Fruit fly (Drosophila melanogaster) whole organism, embryonic: ENCODE results near the gene VhaAC39-1.

Experiments
- Antp ChIP-seq: fragments of 200-800 bp; sonication (Bioruptor generic); optimal IDR thresholded peaks from 3 replicates; lab custom pipeline; 2016; ENCODE audit warnings: missing biosample characterization, missing genetic modification characterization
- CG10366 ChIP-seq: fragments of 200-800 bp; sonication (Bioruptor generic); IDR thresholded peaks from 2 replicates; pipeline ENCODE4 v1.3.6; 2022; ENCODE audit warnings: missing biosample characterization, missing genetic modification characterization
- CG10959 ChIP-seq: fragments of 200-800 bp; sonication (Bioruptor generic); IDR thresholded peaks from 2 replicates; pipeline ENCODE4 v1.3.6; 2022; ENCODE audit warnings: missing biosample characterization, missing genetic modification characterization
- CG13424 ChIP-seq: fragments of 200-800 bp; sonication (Bioruptor generic); optimal IDR thresholded peaks from 2 replicates; lab custom pipeline; 2019; ENCODE audit warnings: missing biosample characterization, mild to moderate bottlenecking, missing genetic modification characterization, moderate library complexity
- CG13894 ChIP-seq: fragments of 200-800 bp; sonication (Bioruptor generic); optimal IDR thresholded peaks from 3 replicates; lab custom pipeline; 2018; ENCODE audit warnings: missing biosample characterization, mild to moderate bottlenecking, missing genetic modification characterization, moderate library complexity
- CG14710 ChIP-seq: fragments of 200-800 bp; sonication (Bioruptor generic); optimal IDR thresholded peaks from 3 replicates; lab custom pipeline; 2019; ENCODE audit warnings: missing biosample characterization, mild to moderate bottlenecking, missing genetic modification characterization, moderate library complexity
- CG15073 ChIP-seq: fragments of 200-800 bp; sonication (Bioruptor generic); optimal IDR thresholded peaks from 2 replicates; lab custom pipeline; 2016; ENCODE audit warnings: missing biosample characterization, missing genetic modification characterization
- CG15601 ChIP-seq: fragments of 200-800 bp; sonication (Bioruptor generic); optimal IDR thresholded peaks from 3 replicates; lab custom pipeline; 2019; ENCODE audit warnings: missing biosample characterization, mild to moderate bottlenecking, missing genetic modification characterization, moderate library complexity
- CG1603 ChIP-seq: fragments of 200-800 bp; sonication (Bioruptor generic); optimal IDR thresholded peaks from 2 replicates; lab custom pipeline; 2019; ENCODE audit warnings: missing biosample characterization, mild to moderate bottlenecking, missing genetic modification characterization, moderate library complexity
- CG17186 ChIP-seq: fragments of 200-800 bp; sonication (Bioruptor generic); optimal IDR thresholded peaks from 3 replicates; lab custom pipeline; 2017; ENCODE audit warnings: missing biosample characterization, missing genetic modification reagents, missing genetic modification characterization
- CG17829 ChIP-seq: fragments of 200-800 bp; optimal IDR thresholded peaks from 2 replicates; lab custom pipeline; 2019; ENCODE audit warnings: missing biosample characterization, mild to moderate bottlenecking, missing genetic modification characterization, moderate library complexity
- CG18764 ChIP-seq: fragments of 200-800 bp; sonication (Bioruptor generic); optimal IDR thresholded peaks from 3 replicates; lab custom pipeline; 2016; ENCODE audit warnings: missing biosample characterization, missing genetic modification characterization
- CG2120 ChIP-seq: fragments of 200-800 bp; sonication (Bioruptor generic); optimal IDR thresholded peaks from 3 replicates; lab custom pipeline; 2016; ENCODE audit warnings: missing biosample characterization, missing genetic modification characterization
- CG2712 ChIP-seq: fragments of 200-800 bp; optimal IDR thresholded peaks from 3 replicates; lab custom pipeline; 2019; ENCODE audit warnings: missing biosample characterization, mild to moderate bottlenecking, missing genetic modification characterization, moderate library complexity
- CG2889 ChIP-seq: fragments of 200-800 bp; sonication (Bioruptor generic); IDR thresholded peaks from 3 replicates; pipeline ENCODE4 v1.3.6; 2022; ENCODE audit warnings: missing biosample characterization, missing genetic modification characterization
- CG31388 ChIP-seq: fragments of 200-800 bp; sonication (Bioruptor generic); optimal IDR thresholded peaks from 2 replicates; lab custom pipeline; 2016; ENCODE audit warnings: missing biosample characterization, missing genetic modification characterization
- CG34376 ChIP-seq: fragments of 200-800 bp; sonication (Bioruptor generic); optimal IDR thresholded peaks from 2 replicates; lab custom pipeline; 2018; ENCODE audit warnings: missing biosample characterization, mild to moderate bottlenecking, missing genetic modification characterization
- CG3726 ChIP-seq: fragments of 200-800 bp; sonication (Bioruptor generic); IDR thresholded peaks from 3 replicates; pipeline ENCODE4, ENCODE4 v1.3.6; 2022; ENCODE audit warnings: missing biosample characterization, missing genetic modification characterization
- CG42726 ChIP-seq: fragments of 200-800 bp; sonication (Bioruptor generic); IDR thresholded peaks from 2 replicates; pipeline ENCODE4 v1.3.6; 2022; ENCODE audit warnings: missing biosample characterization, missing genetic modification characterization; ENCODE audit not compliant: partially characterized antibody
- CG4282 ChIP-seq: fragments of 200-800 bp; sonication (Bioruptor generic); optimal IDR thresholded peaks from 2 replicates; lab custom pipeline; 2016; ENCODE audit warnings: missing biosample characterization, missing genetic modification characterization
- CG5245 ChIP-seq: fragments of 200-800 bp; sonication (Bioruptor generic); optimal IDR thresholded peaks from 3 replicates; lab custom pipeline; 2016; ENCODE audit warnings: missing biosample characterization, missing genetic modification characterization
- CG6175 ChIP-seq: fragments of 200-800 bp; sonication (Bioruptor generic); IDR thresholded peaks from 3 replicates; pipeline ENCODE4 v1.3.6; 2022; ENCODE audit warnings: missing biosample characterization, missing genetic modification characterization
- CG7786 ChIP-seq: fragments of 200-800 bp; sonication (Bioruptor generic); optimal IDR thresholded peaks from 2 replicates; lab custom pipeline; 2016; ENCODE audit warnings: missing biosample characterization, missing genetic modification characterization
- CG7928 ChIP-seq: fragments of 200-800 bp; sonication (Bioruptor generic); optimal IDR thresholded peaks from 2 replicates; lab custom pipeline; 2017; ENCODE audit warnings: missing biosample characterization, mild to moderate bottlenecking, missing genetic modification characterization
- CG7963 ChIP-seq: fragments of 200-800 bp; sonication (Bioruptor generic); IDR thresholded peaks from 3 replicates; pipeline ENCODE4 v1.3.6; 2022; ENCODE audit warnings: missing biosample characterization, missing genetic modification characterization; ENCODE audit not compliant: partially characterized antibody
- CG8944 ChIP-seq: fragments of 200-800 bp; sonication (Bioruptor generic); optimal IDR thresholded peaks from 3 replicates; lab custom pipeline; 2016; ENCODE audit warnings: missing biosample characterization, missing genetic modification characterization
- CHES-1-like ChIP-seq: fragments of 200-800 bp; sonication (Bioruptor generic); optimal IDR thresholded peaks from 2 replicates; lab custom pipeline; 2016; ENCODE audit warnings: missing biosample characterization, missing genetic modification characterization
- Doc3 ChIP-seq: fragments of 200-800 bp; sonication (Bioruptor generic); IDR thresholded peaks from 3 replicates; pipeline ENCODE4 v1.3.6; 2022; ENCODE audit warnings: missing biosample characterization, missing genetic modification characterization; ENCODE audit not compliant: partially characterized antibody
- E2f1 ChIP-seq: fragments of 200-800 bp; sonication (Bioruptor generic); IDR thresholded peaks from 2 replicates; pipeline ENCODE4 v1.3.6; 2022; ENCODE audit warnings: missing biosample characterization, missing genetic modification characterization
- Gug ChIP-seq: fragments of 200-800 bp; sonication (Bioruptor generic); IDR thresholded peaks from 4 replicates; pipeline ENCODE4 v1.3.6; 2022; ENCODE audit warnings: missing biosample characterization, missing genetic modification characterization
- H2.0 ChIP-seq: fragments of 200-800 bp; sonication (Bioruptor generic); IDR thresholded peaks from 2 replicates; pipeline ENCODE4 v1.3.6; 2022; ENCODE audit warnings: missing biosample characterization, missing genetic modification characterization
- HmgD ChIP-seq: fragments of 200-800 bp; sonication (Bioruptor generic); optimal IDR thresholded peaks from 3 replicates; lab custom pipeline; 2016; ENCODE audit warnings: missing biosample characterization, missing genetic modification characterization
- MESR4 ChIP-seq: fragments of 200-800 bp; sonication (Bioruptor generic); optimal IDR thresholded peaks from 2 replicates; lab custom pipeline; 2018; ENCODE audit warnings: missing biosample characterization, mild to moderate bottlenecking, missing genetic modification characterization, moderate library complexity
- Rfx ChIP-seq: fragments of 200-800 bp; sonication (Bioruptor generic); IDR thresholded peaks from 2 replicates; pipeline ENCODE4 v1.3.6; 2022; ENCODE audit warnings: missing biosample characterization, missing genetic modification characterization
- Side ChIP-seq: fragments of 200-800 bp; sonication (Bioruptor generic); optimal IDR thresholded peaks from 2 replicates; lab custom pipeline; 2016; ENCODE audit warnings: missing biosample characterization, missing genetic modification characterization
- Trl ChIP-seq, 3 experiments: fragments of >200 bp in 2 of 3; fragments of 200-800 bp in 1 of 3; sonication (Bioruptor generic) in 1 of 3; optimal IDR thresholded peaks; 2 replicates in 1 of 3; 3 replicates in 2 of 3; lab custom pipeline; 2016 to 2017; ENCODE audit warnings: missing biosample characterization in 1 of 3, missing genetic modification characterization in 1 of 3
- YL-1 ChIP-seq: fragments of 200-800 bp; sonication (Bioruptor generic); optimal IDR thresholded peaks from 3 replicates; lab custom pipeline; 2017; ENCODE audit warnings: missing biosample characterization, mild to moderate bottlenecking, missing genetic modification characterization
- ab ChIP-seq: fragments of 200-800 bp; sonication (Bioruptor generic); optimal IDR thresholded peaks from 2 replicates; lab custom pipeline; 2016; ENCODE audit warnings: missing biosample characterization, missing genetic modification characterization
- chif ChIP-seq, 2 experiments: fragments of 200-800 bp; sonication (Bioruptor generic); optimal IDR thresholded peaks; 3 replicates each; lab custom pipeline; 2016; ENCODE audit warnings: missing biosample characterization in 2 of 2, missing genetic modification characterization in 2 of 2
- chn ChIP-seq: fragments of 200-800 bp; sonication (Bioruptor generic); optimal IDR thresholded peaks from 2 replicates; lab custom pipeline; 2016; ENCODE audit warnings: missing biosample characterization, missing genetic modification characterization
- dm ChIP-seq: fragments of 200-800 bp; sonication (Bioruptor generic); optimal IDR thresholded peaks from 3 replicates; lab custom pipeline; 2016; ENCODE audit warnings: missing biosample characterization, missing genetic modification characterization
- dpn ChIP-seq, 2 experiments: fragments of 200-800 bp; sonication (Bioruptor generic); optimal IDR thresholded peaks; 3 replicates each; lab custom pipeline; 2016; ENCODE audit warnings: missing biosample characterization in 2 of 2, missing genetic modification characterization in 2 of 2
- jumu ChIP-seq: fragments of 200-800 bp; sonication (Bioruptor generic); optimal IDR thresholded peaks from 3 replicates; lab custom pipeline; 2016; ENCODE audit warnings: missing biosample characterization, missing genetic modification characterization
- nmo ChIP-seq: fragments of 200-800 bp; sonication (Bioruptor generic); optimal IDR thresholded peaks from 2 replicates; lab custom pipeline; 2018; ENCODE audit warnings: missing biosample characterization, mild to moderate bottlenecking, missing genetic modification characterization, moderate library complexity
- pzg ChIP-seq: fragments of 200-800 bp; sonication (Bioruptor generic); optimal IDR thresholded peaks from 3 replicates; lab custom pipeline; 2018; ENCODE audit warnings: missing biosample characterization, mild to moderate bottlenecking, missing genetic modification characterization, moderate library complexity
- sens ChIP-seq: fragments of 200-800 bp; sonication (Bioruptor generic); peaks from one replicate; lab custom pipeline; 2016; ENCODE audit warnings: missing biosample characterization, missing genetic modification characterization
- sr ChIP-seq: fragments of 200-800 bp; sonication (Bioruptor generic); IDR thresholded peaks from 3 replicates; pipeline ENCODE4 v1.3.6; 2022; ENCODE audit warnings: missing biosample characterization, missing genetic modification characterization
- tin ChIP-seq: fragments of 200-800 bp; sonication (Bioruptor generic); optimal IDR thresholded peaks from 3 replicates; lab custom pipeline; 2016; ENCODE audit warnings: missing biosample characterization, missing genetic modification characterization
- trem ChIP-seq: fragments of 200-800 bp; optimal IDR thresholded peaks from 3 replicates; lab custom pipeline; 2019; ENCODE audit warnings: missing biosample characterization, mild to moderate bottlenecking, missing genetic modification characterization, moderate library complexity
- tx ChIP-seq: fragments of 200-800 bp; sonication (Bioruptor generic); optimal IDR thresholded peaks from 2 replicates; lab custom pipeline; 2016; ENCODE audit warnings: missing biosample characterization, missing genetic modification characterization

Gene VhaAC39-1

DNA sequence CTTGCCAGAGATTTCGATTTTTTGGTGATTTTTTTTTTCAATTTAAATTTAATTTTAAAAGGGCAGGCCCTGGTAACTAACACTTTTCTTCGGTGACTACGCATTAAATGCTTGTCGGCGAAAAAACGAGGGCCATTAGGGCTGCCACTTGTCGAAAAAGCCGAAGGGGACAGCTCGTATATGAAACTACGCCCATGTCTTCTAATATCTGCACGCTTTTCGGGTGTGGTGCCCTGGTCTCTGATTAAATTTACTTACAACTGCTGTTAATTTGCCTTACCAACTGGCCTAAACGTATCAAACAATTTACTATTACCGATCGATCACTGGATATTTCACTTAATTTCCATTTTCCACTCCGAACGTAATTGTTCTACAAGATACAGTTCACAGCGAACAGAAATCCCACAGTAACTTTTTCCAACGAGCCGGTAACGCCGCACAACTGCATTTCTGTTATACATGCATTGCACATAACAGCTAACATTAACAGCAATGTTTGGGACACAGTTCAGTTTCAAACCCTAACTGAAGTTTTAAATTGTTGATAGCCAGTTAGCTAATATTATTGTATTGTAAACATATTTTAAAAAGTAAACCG lies 18.1 kb upstream of the VhaAC39-1 start:
- TF ChIP-seq chif (GFP tag; optimal IDR thresholded peaks at IDR 0.05; lab: Kevin White, UChicago) (peak in 1 of 2 experiments; percentile 13), MESR4 (peak; percentile 57), ab (GFP tag; lab: Kevin White, UChicago) (peak; percentile 5), Rfx (GFP tag; lab: Robert Waterston, UW) (peak; percentile 61), CG31388 (no peak), CG34376 (GFP tag; lab: Kevin White, UChicago) (peak; percentile 3), pzg (peak; percentile 39), CG18764 (GFP tag; lab: Kevin White, UChicago) (no peak), sens (peak; percentile 69), CG7786 (GFP tag; lab: Kevin White, UChicago) (peak; percentile 10), CG2889 (GFP tag; lab: Robert Waterston, UW) (no peak), CG17186 (GFP tag; lab: Kevin White, UChicago) (peak; percentile 98), YL-1 (GFP tag; lab: Kevin White, UChicago) (peak; percentile 51), tx (peak; percentile 27), CG2712 (peak; percentile 68), Trl (optimal IDR thresholded peaks at IDR 0.05; lab: Kevin White, UChicago) (no peak), Trl (GFP tag; optimal IDR thresholded peaks at IDR 0.05; lab: Kevin White, UChicago) (peak; percentile 40), CG4282 (GFP tag; lab: Kevin White, UChicago) (no peak), dpn (GFP tag; optimal IDR thresholded peaks at IDR 0.05; lab: Kevin White, UChicago) (peak; percentile 20 to 37), CG42726 (no peak), CG6175 (GFP tag; lab: Robert Waterston, UW) (no peak), tin (peak; percentile 23), CG14710 (tag; lab: Kevin White, UChicago) (peak; percentile 10), jumu (GFP tag; lab: Kevin White, UChicago) (peak; percentile 31), CG8944 (GFP tag; lab: Kevin White, UChicago) (peak; percentile 2), Side (GFP tag; lab: Kevin White, UChicago) (peak; percentile 28), CG5245 (GFP tag; lab: Kevin White, UChicago) (no peak), CG13424 (tag; lab: Kevin White, UChicago) (peak; percentile 14), Antp (GFP tag; lab: Kevin White, UChicago) (peak; percentile 17), CHES-1-like (GFP tag; lab: Kevin White, UChicago) (peak; percentile 24), CG10366 (GFP tag; lab: Robert Waterston, UW) (no peak), CG13894 (peak; percentile 12), CG17829 (peak; percentile 10), chn (GFP tag; lab: Kevin White, UChicago) (peak; percentile 8), CG2120 (GFP tag; lab: Kevin White, UChicago) (peak; percentile 53), CG3726 (GFP tag; lab: Robert Waterston, UW) (no peak), HmgD (GFP tag; lab: Kevin White, UChicago) (peak; percentile 12), CG7928 (GFP tag; lab: Kevin White, UChicago) (peak; percentile 72), trem (tag; lab: Kevin White, UChicago) (peak; percentile 89), CG7963 (GFP tag; lab: Robert Waterston, UW) (no peak), dm (GFP tag; lab: Kevin White, UChicago) (peak; percentile 48), CG10959 (no peak), E2f1 (no peak), CG15073 (GFP tag; lab: Kevin White, UChicago) (no peak), CG15601 (no peak), Doc3 (GFP tag; lab: Robert Waterston, UW) (no peak), Gug (peak; percentile 48; the same call in 2 of the 4 replicates), sr (GFP tag; lab: Robert Waterston, UW) (no peak), H2.0 (GFP tag; lab: Robert Waterston, UW) (no peak), CG1603 (tag; lab: Kevin White, UChicago) (peak; percentile 55), nmo (GFP tag; lab: Kevin White, UChicago) (peak; percentile 8)
